Worm (Caenorhabditis elegans) whole organism, mixed stage, embryonic: Measurements from ENCODE around the gene C55A6.4.

Experiments
- M03D4.4 ChIP-seq: sonication (generic microtip); optimal IDR thresholded peaks from 2 replicates; lab custom pipeline; 2017; ENCODE audit warnings: mild to moderate bottlenecking, missing genetic modification characterization, missing compliant biosample characterization
- elt-1 ChIP-seq: sonication (generic microtip); optimal IDR thresholded peaks from 2 replicates; lab custom pipeline; 2017; ENCODE audit warnings: missing genetic modification characterization, mild to moderate bottlenecking, missing compliant biosample characterization, antibody characterized with exemption, moderate library complexity, borderline replicate concordance; ENCODE audit not compliant: insufficient read depth
- lsy-2 ChIP-seq: fragments of 150-350 bp; optimal IDR thresholded peaks from 2 replicates; lab custom pipeline; 2014; ENCODE audit warnings: missing biosample characterization, missing genetic modification characterization
- mep-1 ChIP-seq: fragments of 150-350 bp; optimal IDR thresholded peaks from 2 replicates; lab custom pipeline; 2017; ENCODE audit warnings: missing biosample characterization, missing genetic modification reagents, missing genetic modification characterization, inconsistent platforms
- nhr-2 ChIP-seq: fragments of 150-350 bp; optimal IDR thresholded peaks from 2 replicates; lab custom pipeline; 2014; ENCODE audit warnings: missing biosample characterization, missing genetic modification characterization
- nhr-28 ChIP-seq: fragments of 150-350 bp; optimal IDR thresholded peaks from 2 replicates; lab custom pipeline; 2014; ENCODE audit warnings: missing biosample characterization, missing genetic modification characterization
- snpc-4 ChIP-seq: fragments of 150-350 bp; optimal IDR thresholded peaks from 2 replicates; lab custom pipeline; 2014; ENCODE audit warnings: missing biosample characterization, missing genetic modification characterization
- unc-120 ChIP-seq: sonication (generic microtip); optimal IDR thresholded peaks from 2 replicates; lab custom pipeline; 2017; ENCODE audit warnings: missing genetic modification characterization, missing compliant biosample characterization; ENCODE audit not compliant: poor library complexity, severe bottlenecking
- ztf-11 ChIP-seq: fragments of 150-350 bp; optimal IDR thresholded peaks from 2 replicates; lab custom pipeline; 2014; ENCODE audit warnings: missing biosample characterization, missing genetic modification characterization

DNA sequence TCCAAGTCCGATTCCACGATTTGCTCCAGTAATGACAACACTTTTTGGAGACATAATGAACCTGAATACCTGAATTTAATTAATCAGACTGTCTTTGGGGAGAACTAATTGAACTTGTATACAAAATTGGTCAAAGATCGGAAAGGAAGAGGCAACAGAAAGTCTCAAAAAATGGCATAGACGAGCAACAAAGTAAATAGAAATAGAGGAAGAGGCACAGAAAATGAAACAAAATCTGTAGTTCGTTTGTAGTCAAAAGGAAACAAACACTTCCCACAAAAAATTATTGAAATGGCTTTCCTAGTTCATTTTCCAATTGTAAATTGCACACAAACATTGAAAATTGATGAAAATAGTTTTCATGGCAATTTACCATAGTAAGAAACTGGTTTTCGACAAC lies 3.0 kb downstream of the C55A6.4 start, which contains the start of gene C55A6.6:
- no peak for TF ChIP-seq M03D4.4 (tag; lab: Kevin White, UChicago)
- no peak for TF ChIP-seq ztf-11 (tag; lab: Kevin White, UChicago)
- TF ChIP-seq lsy-2 (tag; lab: Kevin White, UChicago) = no peak
- TF ChIP-seq unc-120 (tag; lab: Kevin White, UChicago) = no peak
- TF ChIP-seq nhr-2 (tag; lab: Kevin White, UChicago) = no peak
- no peak for TF ChIP-seq nhr-28
- TF ChIP-seq snpc-4 (tag; lab: Kevin White, UChicago) = no peak
- TF ChIP-seq elt-1 = no peak
- no peak for TF ChIP-seq mep-1 (tag; lab: Kevin White, UChicago)
